Fruit fly (Drosophila melanogaster) whole organism, prepupa: ENCODE results near the gene Frl.
A peak's percentile ranks its signal among the peaks of the same experiment; 100 is the strongest.

Source experiments
- Blimp-1 ChIP-seq: fragments of 200-800 bp; sonication (Bioruptor generic); optimal IDR thresholded peaks from 3 replicates; lab custom pipeline; 2017; ENCODE audit warnings: missing biosample characterization, missing genetic modification characterization, mild to moderate bottlenecking, moderate library complexity, missing genetic modification reagents
- CG11294 ChIP-seq: fragments of 200-800 bp; sonication (Bioruptor generic); IDR thresholded peaks from 2 replicates; pipeline ENCODE4 v1.3.6; 2022; ENCODE audit warnings: missing biosample characterization, missing genetic modification characterization
- CG11762 ChIP-seq: fragments of 200-800 bp; sonication (Bioruptor generic); optimal IDR thresholded peaks from 3 replicates; lab custom pipeline; 2016; ENCODE audit warnings: missing biosample characterization, missing genetic modification characterization; ENCODE audit not compliant: insufficient read depth
- CG11902 ChIP-seq: fragments of 200-800 bp; sonication (Bioruptor generic); optimal IDR thresholded peaks from 3 replicates; lab custom pipeline; 2016; ENCODE audit warnings: missing biosample characterization, missing genetic modification characterization
- CG15336 ChIP-seq: fragments of 200-800 bp; sonication (Bioruptor generic); IDR thresholded peaks from 2 replicates; pipeline ENCODE4 v1.3.6; 2022; ENCODE audit warnings: missing biosample characterization, missing genetic modification characterization
- CG1621 ChIP-seq: fragments of 200-800 bp; sonication (Bioruptor generic); optimal IDR thresholded peaks from 3 replicates; lab custom pipeline; 2018; ENCODE audit warnings: missing biosample characterization, mild to moderate bottlenecking, missing genetic modification characterization
- CG16779 ChIP-seq: fragments of 200-800 bp; sonication (Bioruptor generic); optimal IDR thresholded peaks from 3 replicates; lab custom pipeline; 2017; ENCODE audit warnings: missing biosample characterization, mild to moderate bottlenecking, missing genetic modification characterization
- CG3032 ChIP-seq: fragments of 200-800 bp; optimal IDR thresholded peaks from 2 replicates; lab custom pipeline; 2019; ENCODE audit warnings: missing biosample characterization, mild to moderate bottlenecking, missing genetic modification characterization, moderate library complexity
- CG31627 ChIP-seq: fragments of 200-800 bp; sonication (Bioruptor generic); optimal IDR thresholded peaks from 3 replicates; lab custom pipeline; 2016; ENCODE audit warnings: missing biosample characterization, missing genetic modification characterization
- CG32006 ChIP-seq: fragments of 200-800 bp; sonication (Bioruptor generic); optimal IDR thresholded peaks from 3 replicates; lab custom pipeline; 2017; ENCODE audit warnings: missing biosample characterization, mild to moderate bottlenecking, missing genetic modification characterization
- CG34406 ChIP-seq: fragments of 200-800 bp; sonication (Bioruptor generic); optimal IDR thresholded peaks from 3 replicates; lab custom pipeline; 2016; ENCODE audit warnings: missing biosample characterization, missing genetic modification characterization
- CG3919 ChIP-seq: fragments of 200-800 bp; sonication (Bioruptor generic); optimal IDR thresholded peaks from 3 replicates; lab custom pipeline; 2016; ENCODE audit warnings: missing biosample characterization, missing genetic modification characterization
- CG4318 ChIP-seq: fragments of 200-800 bp; sonication (Bioruptor generic); optimal IDR thresholded peaks from 3 replicates; lab custom pipeline; 2017; ENCODE audit warnings: missing biosample characterization, mild to moderate bottlenecking, missing genetic modification characterization
- CG6163 ChIP-seq: fragments of 200-800 bp; sonication (Bioruptor generic); IDR thresholded peaks from 3 replicates; pipeline ENCODE4 v1.3.6; 2022; ENCODE audit warnings: missing biosample characterization, missing genetic modification characterization
- CG6276 ChIP-seq: fragments of 200-800 bp; sonication (Bioruptor generic); optimal IDR thresholded peaks from 2 replicates; lab custom pipeline; 2017; ENCODE audit warnings: missing biosample characterization, mild to moderate bottlenecking, missing genetic modification characterization
- CG6808 ChIP-seq: fragments of 200-800 bp; sonication (Bioruptor generic); optimal IDR thresholded peaks from 3 replicates; lab custom pipeline; 2017; ENCODE audit warnings: missing biosample characterization, missing genetic modification characterization, mild to moderate bottlenecking, moderate library complexity, missing genetic modification reagents
- CG6854 ChIP-seq: fragments of 200-800 bp; sonication (Bioruptor generic); optimal IDR thresholded peaks from 2 replicates; lab custom pipeline; 2017; ENCODE audit warnings: missing biosample characterization, mild to moderate bottlenecking, missing genetic modification characterization
- CG7368 ChIP-seq: fragments of 200-800 bp; sonication (Bioruptor generic); optimal IDR thresholded peaks from 3 replicates; lab custom pipeline; 2016; ENCODE audit warnings: missing biosample characterization, missing genetic modification characterization
- CG8119 ChIP-seq: fragments of 200-800 bp; sonication (Bioruptor generic); IDR thresholded peaks from 3 replicates; pipeline ENCODE4 v1.3.6; 2022; ENCODE audit warnings: missing biosample characterization, missing genetic modification characterization
- CG8319 ChIP-seq: fragments of 200-800 bp; sonication (Bioruptor generic); optimal IDR thresholded peaks from 3 replicates; lab custom pipeline; 2016; ENCODE audit warnings: missing biosample characterization, missing genetic modification characterization
- CG8632 ChIP-seq: fragments of 200-800 bp; sonication (Bioruptor generic); optimal IDR thresholded peaks from 3 replicates; lab custom pipeline; 2016; ENCODE audit warnings: missing biosample characterization, missing genetic modification characterization
- Eip75B ChIP-seq: fragments of 200-800 bp; sonication (Bioruptor generic); optimal IDR thresholded peaks from 3 replicates; lab custom pipeline; 2016; ENCODE audit warnings: missing biosample characterization, missing genetic modification characterization
- Ets21C ChIP-seq: fragments of 200-800 bp; sonication (Bioruptor generic); optimal IDR thresholded peaks from 3 replicates; lab custom pipeline; 2016; ENCODE audit warnings: missing biosample characterization, missing genetic modification characterization
- Gug ChIP-seq: fragments of 200-800 bp; sonication (Bioruptor generic); IDR thresholded peaks from 2 replicates; pipeline ENCODE4 v1.3.6; 2022; ENCODE audit warnings: missing biosample characterization, missing genetic modification characterization
- Hr38 ChIP-seq: sonication (Bioruptor generic); optimal IDR thresholded peaks from 2 replicates; lab custom pipeline; 2016; ENCODE audit warnings: missing biosample characterization, missing genetic modification characterization
- Hr4 ChIP-seq: fragments of 200-800 bp; sonication (Bioruptor generic); optimal IDR thresholded peaks from 3 replicates; lab custom pipeline; 2016; ENCODE audit warnings: missing biosample characterization, missing genetic modification characterization
- Lpt ChIP-seq: fragments of 200-800 bp; sonication (Bioruptor generic); optimal IDR thresholded peaks from 3 replicates; lab custom pipeline; 2016; ENCODE audit warnings: missing biosample characterization, missing genetic modification characterization
- Met ChIP-seq: fragments of 200-800 bp; sonication (Bioruptor generic); optimal IDR thresholded peaks from 3 replicates; lab custom pipeline; 2016; ENCODE audit warnings: missing biosample characterization, missing genetic modification characterization
- OdsH ChIP-seq: fragments of 200-800 bp; sonication (Bioruptor generic); optimal IDR thresholded peaks from 3 replicates; lab custom pipeline; 2016; ENCODE audit warnings: missing biosample characterization, missing genetic modification characterization
- Smox ChIP-seq: fragments of 200-800 bp; sonication (Bioruptor generic); optimal IDR thresholded peaks from 3 replicates; lab custom pipeline; 2016; ENCODE audit warnings: missing biosample characterization, missing genetic modification characterization
- Sox102F ChIP-seq: fragments of 200-800 bp; sonication (Bioruptor generic); optimal IDR thresholded peaks from 2 replicates; lab custom pipeline; 2016; ENCODE audit warnings: missing biosample characterization, mild to moderate bottlenecking, missing genetic modification characterization
- Sox14 ChIP-seq: fragments of 200-800 bp; sonication (Bioruptor generic); optimal IDR thresholded peaks from 3 replicates; lab custom pipeline; 2016; ENCODE audit warnings: missing biosample characterization, missing genetic modification characterization
- achi ChIP-seq: fragments of 200-800 bp; sonication (Bioruptor generic); optimal IDR thresholded peaks from 3 replicates; lab custom pipeline; 2016; ENCODE audit warnings: missing biosample characterization, missing genetic modification characterization
- acj6 ChIP-seq: fragments of 200-800 bp; sonication (Bioruptor generic); optimal IDR thresholded peaks from 3 replicates; lab custom pipeline; 2016; ENCODE audit warnings: missing biosample characterization, missing genetic modification characterization
- cyc ChIP-seq: fragments of 200-800 bp; sonication (Bioruptor generic); optimal IDR thresholded peaks from 3 replicates; lab custom pipeline; 2016; ENCODE audit warnings: missing biosample characterization, missing genetic modification characterization
- dac ChIP-seq: fragments of 200-800 bp; sonication (Bioruptor generic); optimal IDR thresholded peaks from 2 replicates; lab custom pipeline; 2017; ENCODE audit warnings: missing biosample characterization, mild to moderate bottlenecking, missing genetic modification characterization
- dsx ChIP-seq: fragments of 200-800 bp; optimal IDR thresholded peaks from 3 replicates; lab custom pipeline; 2019; ENCODE audit warnings: missing biosample characterization, mild to moderate bottlenecking, missing genetic modification characterization, moderate library complexity; ENCODE audit not compliant: poor library complexity, severe bottlenecking
- eg ChIP-seq: fragments of 200-800 bp; sonication (Bioruptor generic); IDR thresholded peaks from 3 replicates; pipeline ENCODE4 v1.3.6; 2022; ENCODE audit warnings: missing biosample characterization, missing genetic modification characterization
- esn ChIP-seq: fragments of 200-800 bp; sonication (Bioruptor generic); optimal IDR thresholded peaks from 2 replicates; lab custom pipeline; 2016; ENCODE audit warnings: missing biosample characterization, mild to moderate bottlenecking, missing genetic modification characterization, moderate library complexity
- fd59A ChIP-seq: fragments of 200-800 bp; sonication (Bioruptor generic); optimal IDR thresholded peaks from 2 replicates; lab custom pipeline; 2017; ENCODE audit warnings: missing biosample characterization, mild to moderate bottlenecking, missing genetic modification characterization, missing genetic modification reagents
- fd85E ChIP-seq: fragments of 200-800 bp; sonication (Bioruptor generic); optimal IDR thresholded peaks from 3 replicates; lab custom pipeline; 2016; ENCODE audit warnings: missing biosample characterization, missing genetic modification characterization
- fkh ChIP-seq: fragments of 200-800 bp; sonication (Bioruptor generic); optimal IDR thresholded peaks from 3 replicates; lab custom pipeline; 2017; ENCODE audit warnings: missing biosample characterization, mild to moderate bottlenecking, missing genetic modification characterization, moderate library complexity
- net ChIP-seq: fragments of 200-800 bp; sonication (Bioruptor generic); optimal IDR thresholded peaks from 3 replicates; lab custom pipeline; 2016; ENCODE audit warnings: missing biosample characterization, missing genetic modification characterization
- pdm3 ChIP-seq: fragments of 200-800 bp; sonication (Bioruptor generic); optimal IDR thresholded peaks from 3 replicates; lab custom pipeline; 2016; ENCODE audit warnings: missing biosample characterization, missing genetic modification characterization
- salr ChIP-seq, 2 experiments: fragments of 200-800 bp; sonication (Bioruptor generic); optimal IDR thresholded peaks; 3 replicates each; lab custom pipeline; 2016 to 2018; ENCODE audit warnings: missing biosample characterization in 2 of 2, missing genetic modification characterization in 2 of 2, mild to moderate bottlenecking in 1 of 2
- ss ChIP-seq, 2 experiments: fragments of 200-800 bp; sonication (Bioruptor generic); optimal IDR thresholded peaks; 2 replicates in 1 of 2; 3 replicates in 1 of 2; lab custom pipeline; 2017 to 2018; ENCODE audit warnings: mild to moderate bottlenecking in 2 of 2, missing biosample characterization in 2 of 2, missing genetic modification characterization in 2 of 2, moderate library complexity in 1 of 2
- vri ChIP-seq: fragments of 200-800 bp; sonication (Bioruptor generic); optimal IDR thresholded peaks from 3 replicates; lab custom pipeline; 2016; ENCODE audit warnings: missing biosample characterization, mild to moderate bottlenecking, missing genetic modification characterization

Frl gene

dm6 chr3L:14003297-14004040 is 49.5 kb upstream of the Frl start (continued):
- TF ChIP-seq Hr38 (GFP tag; lab: Kevin White, UChicago) (no peak), fd59A (GFP tag; lab: Kevin White, UChicago) (no peak), CG32006 (GFP tag; lab: Kevin White, UChicago) (peak; percentile 14), CG11902 (no peak), CG8632 (GFP tag; lab: Kevin White, UChicago) (no peak), Hr4 (GFP tag; lab: Kevin White, UChicago) (no peak), Eip75B (GFP tag; lab: Kevin White, UChicago) (peak; percentile 41), CG34406 (GFP tag; lab: Kevin White, UChicago) (no peak), eg (peak; percentile 63; the same call in 2 of the 3 replicates), achi (GFP tag; lab: Kevin White, UChicago) (no peak), CG4318 (no peak), fd85E (GFP tag; lab: Kevin White, UChicago) (no peak)

dm6 chr3L:14004041-14004407 is 49.0 kb upstream of the Frl start:
- TF ChIP-seq salr (GFP tag; optimal IDR thresholded peaks at IDR 0.05; lab: Kevin White, UChicago) (peak in 1 of 2 experiments; percentile 33), CG34406 (GFP tag; lab: Kevin White, UChicago) (no peak), acj6 (GFP tag; lab: Kevin White, UChicago) (no peak), CG16779 (no peak), Hr38 (GFP tag; lab: Kevin White, UChicago) (no peak), ss (GFP tag; optimal IDR thresholded peaks at IDR 0.05; lab: Kevin White, UChicago) (peak in 1 of 2 experiments; percentile 25), CG31627 (GFP tag; lab: Kevin White, UChicago) (no peak), dsx (GFP tag; lab: Kevin White, UChicago) (peak; percentile 13), CG6808 (GFP tag; lab: Kevin White, UChicago) (no peak), Sox14 (peak; percentile 35), CG8119 (GFP tag; lab: Robert Waterston, UW) (no peak), net (GFP tag; lab: Kevin White, UChicago) (peak; percentile 21), Hr4 (GFP tag; lab: Kevin White, UChicago) (no peak), fkh (peak; percentile 24), CG3032 (no peak), CG32006 (GFP tag; lab: Kevin White, UChicago) (no peak), CG1621 (tag; lab: Kevin White, UChicago) (peak; percentile 66), CG15336 (GFP tag; lab: Robert Waterston, UW) (no peak; the same call in 1 of the 2 replicates), pdm3 (peak; percentile 7), cyc (GFP tag; lab: Kevin White, UChicago) (no peak), fd85E (GFP tag; lab: Kevin White, UChicago) (peak; percentile 4), CG7368 (GFP tag; lab: Kevin White, UChicago) (no peak), OdsH (GFP tag; lab: Kevin White, UChicago) (no peak), CG6854 (no peak), Gug (GFP tag; lab: Robert Waterston, UW) (no peak), Lpt (peak; percentile 13), CG11762 (GFP tag; lab: Kevin White, UChicago) (no peak), Sox102F (no peak), Ets21C (GFP tag; lab: Kevin White, UChicago) (no peak), Eip75B (GFP tag; lab: Kevin White, UChicago) (no peak), CG6163 (GFP tag; lab: Robert Waterston, UW) (peak; percentile 95), Smox (GFP tag; lab: Kevin White, UChicago) (no peak), Blimp-1 (GFP tag; lab: Kevin White, UChicago) (peak; percentile 96), esn (GFP tag; lab: Kevin White, UChicago) (peak; percentile 46), CG8632 (GFP tag; lab: Kevin White, UChicago) (peak; percentile 16), eg (peak; percentile 34), vri (peak; percentile 26), Met (GFP tag; lab: Kevin White, UChicago) (peak; percentile 5), achi (GFP tag; lab: Kevin White, UChicago) (no peak), CG8319 (GFP tag; lab: Kevin White, UChicago) (no peak), CG11294 (GFP tag; lab: Robert Waterston, UW) (no peak), CG11902 (no peak), CG6276 (no peak), CG4318 (no peak), dac (peak; percentile 21), CG3919 (GFP tag; lab: Kevin White, UChicago) (no peak)
